Worm (Caenorhabditis elegans) whole organism, L4 larva: ENCODE measurements around the gene C56A3.8.
A peak's percentile ranks its signal among the peaks of the same experiment; 100 is the strongest.

Source experiments
- D1046.2 ChIP-seq: fragments of 200-800 bp; sonication (Bioruptor generic); IDR thresholded peaks from 2 replicates; pipeline ENCODE4 v1.3.6; 2022; ENCODE audit warnings: missing genetic modification characterization, missing compliant biosample characterization
- F26F4.8 ChIP-seq: fragments of 200-800 bp; sonication (Bioruptor generic); conservative IDR thresholded peaks from 2 replicates; pipeline ENCODE4 v1.3.6; 2022; ENCODE audit warnings: missing genetic modification characterization, missing compliant biosample characterization
- F37D6.2 ChIP-seq: sonication (generic microtip); optimal IDR thresholded peaks from 2 replicates; lab custom pipeline; 2016; ENCODE audit warnings: mild to moderate bottlenecking, missing genetic modification characterization, missing compliant biosample characterization
- F49E8.2 ChIP-seq: sonication (generic microtip); optimal IDR thresholded peaks from 2 replicates; lab custom pipeline; 2016; ENCODE audit warnings: missing compliant biosample characterization, mild to moderate bottlenecking, missing genetic modification characterization, borderline replicate concordance
- R02D3.7 ChIP-seq: fragments of 150-350 bp; sonication (generic microtip); optimal IDR thresholded peaks from 3 replicates; lab custom pipeline; 2014; ENCODE audit warnings: missing biosample characterization, missing genetic modification characterization
- T20F7.1 ChIP-seq: fragments of 200-800 bp; sonication (Bioruptor generic); optimal IDR thresholded peaks from 2 replicates; lab custom pipeline; 2018; ENCODE audit warnings: mild to moderate bottlenecking, missing genetic modification characterization, missing compliant biosample characterization
- Y105C5A.15 ChIP-seq: fragments of 200-800 bp; sonication (Bioruptor generic); IDR thresholded peaks from 2 replicates; pipeline ENCODE4 v1.3.6; 2022; ENCODE audit warnings: missing genetic modification characterization, missing compliant biosample characterization
- Y75B8A.6 ChIP-seq: fragments of 200-800 bp; sonication (Bioruptor generic); IDR thresholded peaks from 2 replicates; pipeline ENCODE4 v1.3.6; 2022; ENCODE audit warnings: missing genetic modification reagents, missing genetic modification characterization, missing compliant biosample characterization
- aha-1 ChIP-seq: fragments of 150-350 bp; peaks from one replicate; lab custom pipeline; 2014; ENCODE audit warnings: missing biosample characterization, missing genetic modification characterization
- aly-2 ChIP-seq: sonication (generic microtip); optimal IDR thresholded peaks from 2 replicates; lab custom pipeline; 2018; ENCODE audit warnings: missing biosample characterization, missing genetic modification characterization
- attf-4 ChIP-seq: sonication (generic microtip); optimal IDR thresholded peaks from 3 replicates; lab custom pipeline; 2017; ENCODE audit warnings: missing biosample characterization, missing genetic modification characterization
- ceh-28 ChIP-seq: fragments of 150-350 bp; optimal IDR thresholded peaks from 2 replicates; lab custom pipeline; 2014; ENCODE audit warnings: missing biosample characterization, missing genetic modification reagents, missing genetic modification characterization
- ceh-32 ChIP-seq: sonication (generic microtip); optimal IDR thresholded peaks from 2 replicates; lab custom pipeline; 2016; ENCODE audit warnings: mild to moderate bottlenecking, missing genetic modification characterization, missing compliant biosample characterization; ENCODE audit not compliant: poor library complexity
- ceh-44 ChIP-seq: fragments of 200-800 bp; sonication (Bioruptor generic); IDR thresholded peaks from 2 replicates; pipeline ENCODE4 v1.3.6; 2022; ENCODE audit warnings: missing genetic modification reagents, missing genetic modification characterization, missing compliant biosample characterization
- ceh-62 ChIP-seq: sonication (generic microtip); optimal IDR thresholded peaks from 2 replicates; lab custom pipeline; 2017; ENCODE audit warnings: missing biosample characterization, missing genetic modification characterization
- ces-1 ChIP-seq: fragments of 150-350 bp; sonication (generic microtip); optimal IDR thresholded peaks from 4 replicates; lab custom pipeline; 2014; ENCODE audit warnings: missing biosample characterization, missing genetic modification reagents, missing genetic modification characterization
- daf-16 ChIP-seq, 3 experiments: sonication (generic microtip); optimal IDR thresholded peaks; 2 replicates each; lab custom pipeline; 2016 to 2017; ENCODE audit warnings: missing genetic modification characterization in 3 of 3, missing genetic modification reagents in 3 of 3, mild to moderate bottlenecking in 2 of 3, missing compliant biosample characterization in 2 of 3, missing biosample characterization in 1 of 3, moderate library complexity in 1 of 3
- daf-8 ChIP-seq: fragments of 200-800 bp; sonication (Bioruptor generic); IDR thresholded peaks from 2 replicates; pipeline ENCODE4 v1.3.6; 2022; ENCODE audit warnings: missing genetic modification characterization, missing compliant biosample characterization
- dmd-8 ChIP-seq: fragments of 200-800 bp; sonication (Bioruptor generic); IDR thresholded peaks from 2 replicates; pipeline ENCODE4 v1.3.6; 2022; ENCODE audit warnings: missing genetic modification characterization, missing compliant biosample characterization
- dmd-9 ChIP-seq: fragments of 200-800 bp; sonication (Bioruptor generic); IDR thresholded peaks from 2 replicates; pipeline ENCODE4 v1.3.6; 2022; ENCODE audit warnings: missing genetic modification reagents, missing genetic modification characterization, missing compliant biosample characterization
- dpl-1 ChIP-seq: fragments of 150-350 bp; optimal IDR thresholded peaks from 2 replicates; lab custom pipeline; 2014; ENCODE audit warnings: missing biosample characterization, missing genetic modification reagents, missing genetic modification characterization
- duxl-1 ChIP-seq: sonication (generic microtip); optimal IDR thresholded peaks from 2 replicates; lab custom pipeline; 2016; ENCODE audit warnings: mild to moderate bottlenecking, missing genetic modification characterization, moderate library complexity, missing compliant biosample characterization; ENCODE audit not compliant: poor library complexity
- dve-1 ChIP-seq: sonication (generic microtip); optimal IDR thresholded peaks from 2 replicates; lab custom pipeline; 2017; ENCODE audit warnings: antibody characterized with exemption, mild to moderate bottlenecking, missing genetic modification characterization, missing compliant biosample characterization; ENCODE audit not compliant: insufficient read depth
- gei-8 ChIP-seq: fragments of 200-800 bp; sonication (Bioruptor generic); optimal IDR thresholded peaks from 2 replicates; lab custom pipeline; 2018; ENCODE audit warnings: mild to moderate bottlenecking, missing genetic modification characterization, missing compliant biosample characterization
- hif-1 ChIP-seq, 2 experiments: sonication (generic microtip); optimal IDR thresholded peaks; 2 replicates each; lab custom pipeline; 2016 to 2017; ENCODE audit warnings: missing compliant biosample characterization in 2 of 2, missing genetic modification characterization in 2 of 2, missing genetic modification reagents in 2 of 2, missing genotype in 2 of 2, mild to moderate bottlenecking in 1 of 2
- hlh-11 ChIP-seq: fragments of 200-800 bp; sonication (Bioruptor generic); optimal IDR thresholded peaks from 2 replicates; lab custom pipeline; 2018; ENCODE audit warnings: mild to moderate bottlenecking, missing genetic modification characterization, missing compliant biosample characterization
- hlh-30 ChIP-seq: sonication (generic microtip); optimal IDR thresholded peaks from 2 replicates; lab custom pipeline; 2017; ENCODE audit warnings: antibody characterized with exemption, mild to moderate bottlenecking, missing genetic modification characterization, missing compliant biosample characterization; ENCODE audit not compliant: insufficient read depth
- hmg-1.1 ChIP-seq: fragments of 200-800 bp; sonication (Bioruptor generic); IDR thresholded peaks from 2 replicates; pipeline ENCODE4 v1.3.6; 2022; ENCODE audit warnings: missing genetic modification reagents, missing genetic modification characterization, missing compliant biosample characterization
- lin-38 ChIP-seq: fragments of 200-800 bp; sonication (Bioruptor generic); IDR thresholded peaks from 2 replicates; pipeline ENCODE4 v1.3.6; 2022; ENCODE audit warnings: missing genetic modification reagents, missing genetic modification characterization, missing compliant biosample characterization
- lin-39 ChIP-seq: fragments of 150-350 bp; optimal IDR thresholded peaks from 2 replicates; lab custom pipeline; 2014; ENCODE audit warnings: missing biosample characterization, missing genetic modification reagents, missing genetic modification characterization
- lsy-2 ChIP-seq, 2 experiments: fragments of 150-350 bp in 1 of 2; sonication (generic microtip) in 1 of 2; optimal IDR thresholded peaks; 2 replicates each; lab custom pipeline; 2014 to 2017; ENCODE audit warnings: missing biosample characterization in 2 of 2, missing genetic modification characterization in 2 of 2
- mep-1 ChIP-seq: fragments of 150-350 bp; sonication (generic microtip); optimal IDR thresholded peaks from 3 replicates; lab custom pipeline; 2014; ENCODE audit warnings: missing biosample characterization, missing genetic modification characterization
- mes-2 ChIP-seq: sonication (generic microtip); optimal IDR thresholded peaks from 2 replicates; lab custom pipeline; 2016; ENCODE audit warnings: missing genotype, mild to moderate bottlenecking, missing genetic modification characterization, missing compliant biosample characterization; ENCODE audit not compliant: poor library complexity, severe bottlenecking
- mxl-2 ChIP-seq: fragments of 200-800 bp; sonication (Bioruptor generic); conservative IDR thresholded peaks from 2 replicates; pipeline ENCODE4 v1.3.6; 2022; ENCODE audit warnings: missing genetic modification reagents, missing genetic modification characterization, missing compliant biosample characterization
- nhr-10 ChIP-seq: fragments of 150-350 bp; optimal IDR thresholded peaks from 2 replicates; lab custom pipeline; 2014; ENCODE audit warnings: missing biosample characterization, missing genetic modification characterization
- nhr-102 ChIP-seq: sonication (generic microtip); optimal IDR thresholded peaks from 2 replicates; lab custom pipeline; 2016; ENCODE audit warnings: mild to moderate bottlenecking, missing genetic modification characterization, moderate library complexity, missing compliant biosample characterization
- nhr-237 ChIP-seq: sonication (generic microtip); optimal IDR thresholded peaks from 2 replicates; lab custom pipeline; 2017; ENCODE audit warnings: missing biosample characterization, missing genetic modification characterization
- nhr-28 ChIP-seq: fragments of 150-350 bp; optimal IDR thresholded peaks from 2 replicates; lab custom pipeline; 2014; ENCODE audit warnings: missing biosample characterization, missing genetic modification characterization
- nhr-6 ChIP-seq: fragments of 150-350 bp; optimal IDR thresholded peaks from 2 replicates; lab custom pipeline; 2014; ENCODE audit warnings: missing biosample characterization, missing genetic modification characterization
- rbr-2 ChIP-seq: sonication (generic microtip); optimal IDR thresholded peaks from 2 replicates; lab custom pipeline; 2016; ENCODE audit warnings: missing genotype, missing genetic modification characterization, missing compliant biosample characterization
- snpc-1.2 ChIP-seq: fragments of 200-800 bp; sonication (Bioruptor generic); IDR thresholded peaks from 2 replicates; pipeline ENCODE4 v1.3.6; 2022; ENCODE audit warnings: missing genetic modification reagents, missing genetic modification characterization, missing compliant biosample characterization
- snpc-4 ChIP-seq: fragments of 150-350 bp; optimal IDR thresholded peaks from 2 replicates; lab custom pipeline; 2014; ENCODE audit warnings: missing biosample characterization, missing genetic modification characterization
- spr-3 ChIP-seq: fragments of 200-800 bp; sonication (Bioruptor generic); optimal IDR thresholded peaks from 2 replicates; lab custom pipeline; 2018; ENCODE audit warnings: mild to moderate bottlenecking, missing genetic modification characterization, missing compliant biosample characterization
- tag-97 ChIP-seq: fragments of 200-800 bp; sonication (Bioruptor generic); IDR thresholded peaks from 2 replicates; pipeline ENCODE4 v1.3.6; 2022; ENCODE audit warnings: missing genetic modification characterization, missing compliant biosample characterization
- tra-1 ChIP-seq: fragments of 200-800 bp; sonication (Bioruptor generic); IDR thresholded peaks from 2 replicates; pipeline ENCODE4 v1.3.6; 2022; ENCODE audit warnings: missing genetic modification reagents, missing genetic modification characterization, missing compliant biosample characterization
- unc-130 ChIP-seq: sonication (generic microtip); optimal IDR thresholded peaks from 2 replicates; lab custom pipeline; 2016; ENCODE audit warnings: missing genetic modification reagents, missing genetic modification characterization, missing compliant biosample characterization
- zfp-3 ChIP-seq: fragments of 200-800 bp; sonication (Bioruptor generic); conservative IDR thresholded peaks from 2 replicates; pipeline ENCODE4 v1.3.6; 2022; ENCODE audit warnings: missing genetic modification reagents, missing genetic modification characterization, missing compliant biosample characterization
- ztf-11 ChIP-seq: fragments of 150-350 bp; optimal IDR thresholded peaks from 2 replicates; lab custom pipeline; 2014; ENCODE audit warnings: missing biosample characterization, missing genetic modification characterization

The C56A3.8 gene

DNA sequence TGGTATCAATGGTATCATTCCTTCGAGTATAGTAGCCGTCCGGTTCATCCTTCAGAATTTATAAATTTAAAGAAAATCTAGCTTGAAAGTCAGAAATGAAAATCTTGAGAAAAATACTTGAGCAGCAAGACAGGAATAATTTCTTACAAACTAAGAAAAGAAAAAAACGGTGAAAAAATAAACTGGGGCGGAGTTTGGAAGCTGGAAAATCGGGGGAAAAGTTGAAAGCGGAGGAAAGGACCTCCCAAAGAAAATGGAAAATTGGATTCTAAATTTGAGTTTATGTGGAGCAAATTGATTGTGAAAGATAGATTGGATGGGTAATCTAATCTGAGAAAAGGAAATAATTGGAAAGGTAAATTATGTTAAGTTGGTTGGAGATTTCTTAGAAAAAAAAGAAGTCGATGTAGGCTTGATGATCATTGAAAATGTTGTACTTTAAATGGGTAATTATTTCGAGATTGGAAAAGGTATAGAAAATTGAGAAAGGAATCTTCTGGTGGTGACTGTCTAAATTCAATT is 24.0 kb upstream of the C56A3.8 start, which contains the start of gene frpr-5 (continued):
- TF ChIP-seq F49E8.2 (tag; lab: Kevin White, UChicago), result no peak

DNA sequence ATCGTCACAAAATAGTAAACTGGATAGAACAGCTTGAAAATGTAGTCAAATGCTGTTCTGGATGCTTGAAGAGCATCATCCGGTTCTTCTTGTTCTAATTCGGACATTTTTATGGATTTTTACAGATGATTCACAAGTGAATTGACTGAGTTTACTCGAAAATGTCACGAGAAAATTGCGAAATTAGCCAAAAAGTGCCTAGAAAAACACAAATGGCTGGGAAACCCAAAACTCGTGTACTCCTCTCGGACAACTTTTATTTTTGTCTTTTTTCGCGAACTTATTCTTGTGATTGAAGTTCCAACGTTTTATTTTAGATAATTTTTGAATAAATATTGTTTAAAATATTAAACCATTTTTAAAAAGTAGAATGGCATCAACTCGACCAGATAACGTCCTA is 8.5 kb upstream of the C56A3.8 start, which contains the start of the genes C56A3.4 and C56A3.5:
C56A3.4 (minus strand) TSS at position 154 of the 400 bp plus-strand sequence.
C56A3.5 (plus strand) TSS at position 367 of the 400 bp plus-strand sequence.
- TF ChIP-seq lin-38 (peak; percentile 57), hif-1 (tag; optimal IDR thresholded peaks at IDR 0.05; lab: Kevin White, UChicago) (peak in 1 of 2 experiments; percentile 78), aly-2 (no peak), nhr-10 (tag; lab: Kevin White, UChicago) (no peak), F49E8.2 (tag; lab: Kevin White, UChicago) (no peak), F26F4.8 (GFP tag; lab: Robert Waterston, UW) (no peak), dmd-9 (GFP tag; lab: Robert Waterston, UW) (no peak), nhr-6 (tag; lab: Kevin White, UChicago) (peak; percentile 78), ceh-62 (tag; lab: Kevin White, UChicago) (no peak), snpc-1.2 (GFP tag; lab: Robert Waterston, UW) (no peak), hlh-11 (tag; lab: Kevin White, UChicago) (no peak), duxl-1 (tag; lab: Kevin White, UChicago) (no peak), F37D6.2 (no peak), zfp-3 (GFP tag; lab: Robert Waterston, UW) (no peak), snpc-4 (tag; lab: Kevin White, UChicago) (no peak), R02D3.7 (tag; lab: Kevin White, UChicago) (no peak), hlh-30 (tag; lab: Kevin White, UChicago) (peak; percentile 88), gei-8 (GFP tag; lab: Kevin White, UChicago) (no peak), Y75B8A.6 (no peak), nhr-102 (tag; lab: Kevin White, UChicago) (no peak), daf-16 (GFP tag; optimal IDR thresholded peaks at IDR 0.05; lab: Kevin White, UChicago) (no peak), daf-16 (tag; optimal IDR thresholded peaks at IDR 0.05; lab: Kevin White, UChicago) (no peak), Y105C5A.15 (GFP tag; lab: Robert Waterston, UW) (no peak), ceh-28 (no peak), mep-1 (tag; lab: Kevin White, UChicago) (peak; percentile 49), rbr-2 (peak; percentile 14), mxl-2 (GFP tag; lab: Robert Waterston, UW) (no peak), ceh-32 (tag; lab: Kevin White, UChicago) (no peak), ztf-11 (tag; lab: Kevin White, UChicago) (no peak), nhr-237 (no peak), mes-2 (peak; percentile 94), ces-1 (GFP tag; lab: Kevin White, UChicago) (no peak), D1046.2 (no peak), T20F7.1 (GFP tag; lab: Kevin White, UChicago) (peak; percentile 68), nhr-28 (no peak), dpl-1 (GFP tag; lab: Kevin White, UChicago) (peak; percentile 61), dmd-8 (GFP tag; lab: Robert Waterston, UW) (no peak), tag-97 (GFP tag; lab: Robert Waterston, UW) (no peak), dve-1 (peak; percentile 1), aha-1 (tag; lab: Kevin White, UChicago) (peak; percentile 74), ceh-44 (GFP tag; lab: Robert Waterston, UW) (no peak), unc-130 (GFP tag; lab: Kevin White, UChicago) (peak; percentile 25), tra-1 (GFP tag; lab: Robert Waterston, UW) (no peak), spr-3 (GFP tag; lab: Kevin White, UChicago) (no peak), hmg-1.1 (GFP tag; lab: Robert Waterston, UW) (no peak), lsy-2 (tag; optimal IDR thresholded peaks at IDR 0.05; lab: Kevin White, UChicago) (peak in 1 of 2 experiments; percentile 78), daf-8 (GFP tag; lab: Robert Waterston, UW) (no peak), lin-39 (tag; lab: Kevin White, UChicago) (no peak), attf-4 (no peak)
